Fruit fly (Drosophila melanogaster): ENCODE measurements around the gene wake.
A peak's percentile ranks its signal among the peaks of the same experiment; 100 is the strongest.

wake gene

DNA sequence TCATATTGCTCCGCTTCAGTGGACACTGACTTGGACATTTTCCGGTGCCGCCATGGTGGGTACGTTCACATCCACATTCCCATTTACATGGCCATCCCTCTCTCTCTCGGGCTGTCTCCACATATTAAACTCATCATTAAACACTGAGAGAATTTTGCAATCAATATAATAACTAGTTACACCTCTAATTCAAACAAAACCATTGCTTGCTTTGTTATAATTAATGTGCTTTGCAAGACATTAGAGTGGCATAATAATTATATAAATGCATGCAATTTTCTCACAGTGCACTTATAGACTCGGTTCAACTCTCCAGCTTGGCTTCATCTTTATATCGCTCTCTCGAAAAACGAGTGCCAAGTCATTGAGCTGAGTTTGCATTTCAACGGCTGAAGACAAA, 14.9 kb upstream of the wake start (continued):
- TF ChIP-seq oc (tag; optimal IDR thresholded peaks at IDR 0.05) (peak; percentile 30), Spps (tag; optimal IDR thresholded peaks at IDR 0.05) (no peak), CG7271 (tag; optimal IDR thresholded peaks at IDR 0.05) (no peak), zfh2 (GFP tag; optimal IDR thresholded peaks at IDR 0.05) (no peak), HmgD (GFP tag; optimal IDR thresholded peaks at IDR 0.05) (no peak), bowl (GFP tag; IDR thresholded peaks at IDR 0.05) (0 out of 2 replicates have a peak, but pooled peaks have one; percentile 29), CG14050 (GFP tag; IDR thresholded peaks at IDR 0.05) (peak; percentile 29; the same call in 1 of the 3 replicates), ci (GFP tag; IDR thresholded peaks at IDR 0.05) (peak; percentile 91), chm (GFP tag; IDR thresholded peaks at IDR 0.05) (no peak; the same call in 1 of the 2 replicates), psq (GFP tag; optimal IDR thresholded peaks at IDR 0.05) (no peak), lov (optimal IDR thresholded peaks at IDR 0.05) (no peak), lov (GFP tag; IDR thresholded peaks at IDR 0.05) (0 out of 3 replicates have a peak, but pooled peaks have one; percentile 74), zen (tag; optimal IDR thresholded peaks at IDR 0.05) (peak; percentile 46), mirr (GFP tag; optimal IDR thresholded peaks at IDR 0.05) (no peak), CG1024 (GFP tag; IDR thresholded peaks at IDR 0.05) (peak; percentile 69), Dref (GFP tag; IDR thresholded peaks at IDR 0.05) (no peak), CG9817 (tag; optimal IDR thresholded peaks at IDR 0.05) (peak; percentile 39), fu2 (GFP tag; optimal IDR thresholded peaks at IDR 0.05) (peak; percentile 36), CG18619 (GFP tag; optimal IDR thresholded peaks at IDR 0.05) (no peak), CG4282 (GFP tag; optimal IDR thresholded peaks at IDR 0.05) (no peak), CG8281 (tag; optimal IDR thresholded peaks at IDR 0.05) (peak; percentile 15), ash1 (GFP tag; optimal IDR thresholded peaks at IDR 0.05) (no peak), org-1 (GFP tag; optimal IDR thresholded peaks at IDR 0.05) (peak; percentile 10), Deaf1 (tag; optimal IDR thresholded peaks at IDR 0.05) (no peak), CTCF (GFP tag; optimal IDR thresholded peaks at IDR 0.05) (peak; percentile 27), CG13624 (GFP tag; optimal IDR thresholded peaks at IDR 0.05) (peak; percentile 54), nerfin-1 (tag; optimal IDR thresholded peaks at IDR 0.05) (peak; percentile 11), GATAe (GFP tag; conservative IDR thresholded peaks at IDR 0.05) (no peak), grn (GFP tag; optimal IDR thresholded peaks at IDR 0.05) (no peak), crp (GFP tag; optimal IDR thresholded peaks at IDR 0.05) (no peak), CG2875 (GFP tag; optimal IDR thresholded peaks at IDR 0.05) (peak; percentile 54), NK7.1 (GFP tag; optimal IDR thresholded peaks at IDR 0.05) (peak; percentile 46), Hr51 (GFP tag; optimal IDR thresholded peaks at IDR 0.05) (no peak), CG18599 (GFP tag; optimal IDR thresholded peaks at IDR 0.05) (peak; percentile 59), CG8924 (tag; optimal IDR thresholded peaks at IDR 0.05) (peak; percentile 71), jumu (GFP tag; optimal IDR thresholded peaks at IDR 0.05) (peak; percentile 59), E2f2 (GFP tag; IDR thresholded peaks at IDR 0.05) (peak; percentile 49), hth (optimal IDR thresholded peaks at IDR 0.05) (no peak), dimm (GFP tag; IDR thresholded peaks at IDR 0.05) (peak; percentile 67), CG3281 (GFP tag; optimal IDR thresholded peaks at IDR 0.05) (peak; percentile 28), tna (GFP tag; IDR thresholded peaks at IDR 0.05; ENCODE audit: partially characterized antibody) (no peak), PHDP (tag; optimal IDR thresholded peaks at IDR 0.05) (peak; percentile 56), dm (GFP tag; optimal IDR thresholded peaks at IDR 0.05) (no peak), CG15479 (GFP tag; optimal IDR thresholded peaks at IDR 0.05) (no peak), CG10431 (GFP tag; optimal IDR thresholded peaks at IDR 0.05) (no peak), CG11560 (tag; IDR thresholded peaks at IDR 0.05) (0 out of 3 replicates have a peak, but pooled peaks have one; percentile 57), CG11247 (GFP tag; IDR thresholded peaks at IDR 0.05) (peak; percentile 52), CG32532 (GFP tag; IDR thresholded peaks at IDR 0.05) (peak; percentile 61; the same call in 1 of the 2 replicates), salm (tag; optimal IDR thresholded peaks at IDR 0.05) (peak; percentile 26), jigr1 (GFP tag; IDR thresholded peaks at IDR 0.05) (no peak), Hr3 (GFP tag; optimal IDR thresholded peaks at IDR 0.05) (peak; percentile 56), Rfx (GFP tag; IDR thresholded peaks at IDR 0.05) (peak; percentile 63)
